ENCODE assay signal across 2 worm cellular contexts in the genomic region with DNA sequence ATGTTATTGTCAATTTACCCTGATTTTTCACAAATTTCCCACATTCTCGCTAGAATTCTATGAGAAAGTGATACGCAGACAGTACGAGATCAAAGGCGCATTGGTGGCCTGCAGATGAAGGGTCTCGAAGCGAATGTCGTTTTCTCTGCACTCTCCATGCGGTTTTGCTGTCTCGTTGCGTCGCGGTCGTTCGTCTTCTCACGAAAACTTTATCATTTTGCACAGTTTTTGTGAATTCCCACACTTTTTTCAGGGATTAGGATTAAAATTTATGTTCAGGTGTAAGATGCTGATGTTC.
TF ChIP-seq lines count a peak whose summit lies in the region.

No protein-coding gene starts in this region.

TF ChIP-seq in whole organism, L1 larva, 84 proteins besides CTCF, POLR2A, EP300 and RAD21 (continued from another document):
- TF ChIP-seq lin-15B (tag; optimal IDR thresholded peaks at IDR 0.05; lab: Kevin White, UChicago) (peak; percentile 92), unc-86 (tag; optimal IDR thresholded peaks at IDR 0.05; lab: Kevin White, UChicago) (peak; percentile 86), ceh-88 (GFP tag; IDR thresholded peaks at IDR 0.05; lab: Robert Waterston, UW) (no peak; the same call in 1 of the 2 replicates), grh-1 (GFP tag; IDR thresholded peaks at IDR 0.05; lab: Robert Waterston, UW) (peak; percentile 75), swsn-7 (tag; optimal IDR thresholded peaks at IDR 0.05; lab: Kevin White, UChicago) (peak; percentile 87), nhr-28 (tag; optimal IDR thresholded peaks at IDR 0.05; lab: Kevin White, UChicago) (no peak), nhr-77 (tag; optimal IDR thresholded peaks at IDR 0.05; lab: Kevin White, UChicago) (peak; percentile 71), nhr-84 (tag; optimal IDR thresholded peaks at IDR 0.05; lab: Kevin White, UChicago) (no peak), snu-23 (GFP tag; optimal IDR thresholded peaks at IDR 0.05; lab: Kevin White, UChicago) (peak; percentile 93), aha-1 (tag; optimal IDR thresholded peaks at IDR 0.05; lab: Kevin White, UChicago) (no peak), pqm-1 (tag; optimal IDR thresholded peaks at IDR 0.05; lab: Kevin White, UChicago) (no peak), lir-3 (tag; optimal IDR thresholded peaks at IDR 0.05; lab: Kevin White, UChicago; ENCODE audit: poor library complexity) (no peak), irx-1 (tag; optimal IDR thresholded peaks at IDR 0.05; lab: Kevin White, UChicago) (peak; percentile 38), Y116A8C.19 (tag; optimal IDR thresholded peaks at IDR 0.05; lab: Kevin White, UChicago; ENCODE audit: borderline replicate concordance) (no peak), C34B4.2 (tag; optimal IDR thresholded peaks at IDR 0.05; lab: Kevin White, UChicago) (no peak), ztf-4 (tag; optimal IDR thresholded peaks at IDR 0.05; lab: Kevin White, UChicago) (peak; percentile 54), nhr-85 (tag; lab: Kevin White, UChicago) (peak; percentile 93), unc-62 (GFP tag; optimal IDR thresholded peaks at IDR 0.05; lab: Kevin White, UChicago) (no peak), elt-2 (tag; optimal IDR thresholded peaks at IDR 0.05; lab: Kevin White, UChicago) (peak; percentile 43), tbx-2 (tag; optimal IDR thresholded peaks at IDR 0.05; lab: Kevin White, UChicago) (peak; percentile 86), nhr-47 (tag; optimal IDR thresholded peaks at IDR 0.05; lab: Kevin White, UChicago) (peak; percentile 89), C04F5.9 (tag; optimal IDR thresholded peaks at IDR 0.05; lab: Kevin White, UChicago) (no peak)
TF ChIP-seq in whole organism, L1 larva: peak in this region for 53.

TF ChIP-seq in whole organism, L4 larva, 104 proteins besides CTCF, POLR2A, EP300 and RAD21 (continued from another document):
- TF ChIP-seq ctbp-1 (GFP tag; IDR thresholded peaks at IDR 0.05; lab: Robert Waterston, UW) (0 out of 2 replicates have a peak, but pooled peaks have one; percentile 29), ceh-82 (tag; optimal IDR thresholded peaks at IDR 0.05; lab: Kevin White, UChicago) (no peak), zag-1 (tag; optimal IDR thresholded peaks at IDR 0.05; lab: Kevin White, UChicago) (peak; percentile 22), dmd-9 (GFP tag; IDR thresholded peaks at IDR 0.05; lab: Robert Waterston, UW) (no peak), daf-8 (GFP tag; IDR thresholded peaks at IDR 0.05; lab: Robert Waterston, UW) (no peak), daf-19 (GFP tag; conservative IDR thresholded peaks at IDR 0.05; lab: Robert Waterston, UW) (no peak), hif-1 (tag; optimal IDR thresholded peaks at IDR 0.05; lab: Kevin White, UChicago) (peak in 1 of 2 experiments; percentile 65), lin-38 (GFP tag; IDR thresholded peaks at IDR 0.05; lab: Robert Waterston, UW) (peak; percentile 91), unc-62 (GFP tag; optimal IDR thresholded peaks at IDR 0.05 in 1 of 2; lab: Kevin White, UChicago) (peak in 1 of 2 experiments; percentile 99), unc-62 (tag; optimal IDR thresholded peaks at IDR 0.05; lab: Kevin White, UChicago) (no peak), nhr-48 (tag; optimal IDR thresholded peaks at IDR 0.05; lab: Kevin White, UChicago) (no peak), egl-43 (GFP tag; IDR thresholded peaks at IDR 0.05; lab: Robert Waterston, UW) (no peak), mdl-1 (tag; optimal IDR thresholded peaks at IDR 0.05; lab: Kevin White, UChicago) (peak in 1 of 2 experiments; percentile 41), vab-7 (GFP tag; IDR thresholded peaks at IDR 0.05; lab: Robert Waterston, UW) (0 out of 2 replicates have a peak, but pooled peaks have one; percentile 3), ama-1 (optimal IDR thresholded peaks at IDR 0.05; lab: Kevin White, UChicago) (peak; percentile 93), mes-2 (tag; optimal IDR thresholded peaks at IDR 0.05; lab: Kevin White, UChicago; ENCODE audit: poor library complexity, severe bottlenecking) (peak; percentile 84), unc-39 (tag; optimal IDR thresholded peaks at IDR 0.05; lab: Kevin White, UChicago) (no peak), ZK337.2 (GFP tag; IDR thresholded peaks at IDR 0.05; lab: Robert Waterston, UW) (no peak), dmd-6 (GFP tag; IDR thresholded peaks at IDR 0.05; lab: Robert Waterston, UW) (0 out of 2 replicates have a peak, but pooled peaks have one; percentile 40), nhr-76 (tag; optimal IDR thresholded peaks at IDR 0.05; lab: Kevin White, UChicago) (no peak), nhr-42 (GFP tag; IDR thresholded peaks at IDR 0.05; lab: Robert Waterston, UW) (no peak), Y105C5A.15 (GFP tag; IDR thresholded peaks at IDR 0.05; lab: Robert Waterston, UW) (no peak), zip-11 (GFP tag; IDR thresholded peaks at IDR 0.05; lab: Robert Waterston, UW) (no peak), nhr-25 (tag; optimal IDR thresholded peaks at IDR 0.05; lab: Kevin White, UChicago; ENCODE audit: borderline replicate concordance, insufficient read depth) (peak; percentile 70), lin-29 (GFP tag; IDR thresholded peaks at IDR 0.05; lab: Robert Waterston, UW) (no peak), lin-13 (GFP tag; optimal IDR thresholded peaks at IDR 0.05; lab: Kevin White, UChicago) (peak; percentile 76)
